Worm (Caenorhabditis elegans): Measurements from ENCODE around the gene C17H12.3.

DNA sequence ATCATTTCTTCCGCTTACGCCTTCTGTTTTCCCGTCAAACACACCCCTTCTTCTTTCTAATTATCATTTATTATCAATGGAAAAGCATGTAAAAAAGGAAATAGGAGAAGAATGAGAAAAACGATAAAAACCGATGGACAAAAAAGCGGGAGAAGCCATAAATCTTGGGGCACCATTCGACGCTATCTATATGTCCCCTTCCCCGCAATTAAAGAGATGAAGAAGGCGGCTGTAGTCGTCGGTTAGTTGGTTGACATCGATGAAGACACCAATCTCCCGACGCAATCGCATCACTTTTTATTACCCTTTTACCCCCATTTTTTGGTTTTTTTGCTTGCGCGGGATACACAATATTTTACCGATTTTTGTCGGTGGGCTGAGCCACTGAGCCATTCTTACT, 38.2 kb upstream of the C17H12.3 start:
- TF ChIP-seq ztf-11 (tag; optimal IDR thresholded peaks at IDR 0.05) (no peak), nhr-10 (tag; optimal IDR thresholded peaks at IDR 0.05) (no peak), ceh-82 (tag; optimal IDR thresholded peaks at IDR 0.05) (no peak), nhr-12 (tag; optimal IDR thresholded peaks at IDR 0.05) (no peak), zag-1 (tag; optimal IDR thresholded peaks at IDR 0.05) (no peak), fos-1 (tag; optimal IDR thresholded peaks at IDR 0.05) (no peak), ama-1 (optimal IDR thresholded peaks at IDR 0.05) (no peak), sma-3 (GFP tag; optimal IDR thresholded peaks at IDR 0.05) (no peak), aly-2 (tag; optimal IDR thresholded peaks at IDR 0.05) (no peak)

All from whole organism, L2 larva.